Worm (Caenorhabditis elegans) whole organism, L4/young adult: ENCODE measurements around the gene K10H10.4.

Experiments
- W03F9.2 ChIP-seq: fragments of 150-350 bp; optimal IDR thresholded peaks from 2 replicates; lab custom pipeline; 2014; ENCODE audit warnings: missing biosample characterization, missing genetic modification characterization
- dao-5 ChIP-seq: sonication (generic microtip); optimal IDR thresholded peaks from 2 replicates; lab custom pipeline; 2016; ENCODE audit warnings: missing genotype, missing genetic modification characterization, moderate library complexity, missing compliant biosample characterization
- him-1 ChIP-seq: sonication (generic microtip); optimal IDR thresholded peaks from 2 replicates; lab custom pipeline; 2016; ENCODE audit warnings: missing genotype, missing genetic modification reagents, missing genetic modification characterization, missing compliant biosample characterization

DNA sequence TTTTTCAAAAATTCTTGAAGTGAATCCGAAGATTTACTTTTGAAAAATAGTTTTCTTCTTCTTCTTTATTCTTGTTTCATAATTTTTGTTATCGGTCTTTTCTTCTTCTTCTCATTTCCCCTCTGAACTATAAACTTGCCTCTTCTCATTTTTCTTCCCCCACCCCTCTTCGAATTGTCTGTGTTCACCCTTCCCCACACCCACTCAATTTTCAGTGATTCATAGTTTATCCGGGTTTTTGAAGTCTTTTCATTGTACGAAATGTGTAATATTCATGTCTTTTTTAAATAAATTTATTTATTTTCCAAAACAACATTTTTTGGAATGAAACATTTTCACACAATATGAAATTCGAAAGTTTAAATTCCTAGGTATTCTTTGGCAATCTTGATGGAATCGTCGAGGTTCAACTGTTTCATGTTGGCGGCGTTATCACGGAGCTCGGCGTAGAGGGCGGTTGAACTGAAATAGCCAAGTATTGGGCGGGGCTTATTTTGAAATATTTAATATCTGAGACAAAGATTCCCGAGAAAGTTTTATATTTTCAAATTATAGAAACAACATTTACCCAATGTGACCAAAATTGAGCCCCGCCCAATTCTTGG lies 7.5 kb upstream of the K10H10.4 start:
- TF ChIP-seq dao-5 (tag; lab: Kevin White, UChicago) (no peak), him-1 (tag; lab: Kevin White, UChicago) (no peak), W03F9.2 (tag; lab: Kevin White, UChicago) (no peak)
